Fruit fly (Drosophila melanogaster): ENCODE results near the gene CG31917.

CG31917 gene

dm6 chr2L:5054953-5055352, 44.3 kb upstream of the CG31917 start, which contains the start of the genes CG14036 and His3.3A (continued):
- TF ChIP-seq tup (GFP tag; optimal IDR thresholded peaks at IDR 0.05) (no peak), Aef1 (GFP tag; IDR thresholded peaks at IDR 0.05) (no peak), Lim3 (GFP tag; IDR thresholded peaks at IDR 0.05) (no peak), Ada2b (GFP tag; IDR thresholded peaks at IDR 0.05) (no peak), CG10959 (GFP tag; IDR thresholded peaks at IDR 0.05) (no peak), mam (GFP tag; optimal IDR thresholded peaks at IDR 0.05) (no peak), CG2712 (tag; optimal IDR thresholded peaks at IDR 0.05) (peak; percentile 46), CG6272 (GFP tag; IDR thresholded peaks at IDR 0.05) (no peak), CG6854 (GFP tag; optimal IDR thresholded peaks at IDR 0.05) (no peak), nerfin-1 (tag; optimal IDR thresholded peaks at IDR 0.05) (peak; percentile 20), zfh1 (GFP tag; IDR thresholded peaks at IDR 0.05) (no peak), CG13296 (GFP tag; optimal IDR thresholded peaks at IDR 0.05) (no peak), so (GFP tag; IDR thresholded peaks at IDR 0.05) (no peak), luna (GFP tag; optimal IDR thresholded peaks at IDR 0.05) (no peak), CG3726 (GFP tag; IDR thresholded peaks at IDR 0.05) (no peak), cato (GFP tag; optimal IDR thresholded peaks at IDR 0.05; ENCODE audit: borderline replicate concordance) (no peak), yki (optimal IDR thresholded peaks at IDR 0.05) (no peak), Ets65A (GFP tag) (peak; percentile 41), Neu2 (GFP tag; optimal IDR thresholded peaks at IDR 0.05; ENCODE audit: borderline replicate concordance) (no peak), danr (GFP tag; IDR thresholded peaks at IDR 0.05) (no peak), CG8359 (GFP tag; optimal IDR thresholded peaks at IDR 0.05; ENCODE audit: borderline replicate concordance) (no peak), fd64A (GFP tag; optimal IDR thresholded peaks at IDR 0.05) (no peak), CG7556 (GFP tag; optimal IDR thresholded peaks at IDR 0.05) (no peak), CG4328 (GFP tag; optimal IDR thresholded peaks at IDR 0.05) (no peak), CG9797 (GFP tag; optimal IDR thresholded peaks at IDR 0.05) (peak; percentile 97), CG4617 (GFP tag; optimal IDR thresholded peaks at IDR 0.05; ENCODE audit: borderline replicate concordance) (peak; percentile 43), CG32767 (GFP tag; IDR thresholded peaks at IDR 0.05) (no peak), YL-1 (GFP tag; optimal IDR thresholded peaks at IDR 0.05) (peak; percentile 63), Bgb (GFP tag; IDR thresholded peaks at IDR 0.05; ENCODE audit: partially characterized antibody) (peak; percentile 75), CG31441 (GFP tag; IDR thresholded peaks at IDR 0.05) (no peak), pros (GFP tag; optimal IDR thresholded peaks at IDR 0.05) (no peak), CG10274 (GFP tag; optimal IDR thresholded peaks at IDR 0.05) (no peak), dati (GFP tag; IDR thresholded peaks at IDR 0.05) (no peak), al (GFP tag; IDR thresholded peaks at IDR 0.05) (no peak), CG15696 (tag; optimal IDR thresholded peaks at IDR 0.05) (peak; percentile 21), CG3281 (GFP tag; optimal IDR thresholded peaks at IDR 0.05) (peak; percentile 56), CG16863 (GFP tag; optimal IDR thresholded peaks at IDR 0.05) (no peak), gcm (GFP tag; optimal IDR thresholded peaks at IDR 0.05) (no peak), CG9215 (GFP tag; IDR thresholded peaks at IDR 0.05) (no peak), CG8089 (GFP tag; optimal IDR thresholded peaks at IDR 0.05) (no peak), CG12391 (tag; optimal IDR thresholded peaks at IDR 0.05) (peak; percentile 42), chm (GFP tag; IDR thresholded peaks at IDR 0.05) (peak; percentile 27; the same call in 1 of the 2 replicates), slbo (GFP tag; IDR thresholded peaks at IDR 0.05) (no peak), BtbVII (GFP tag; optimal IDR thresholded peaks at IDR 0.05) (no peak), CG15514 (GFP tag; optimal IDR thresholded peaks at IDR 0.05) (peak; percentile 82), pan (optimal IDR thresholded peaks at IDR 0.05) (no peak), pan (GFP tag; optimal IDR thresholded peaks at IDR 0.05 in 1 of 2, IDR thresholded peaks at IDR 0.05 in 1 of 2) (peak in 1 of 2 experiments; percentile 36), fu2 (GFP tag; optimal IDR thresholded peaks at IDR 0.05) (no peak), CG8478 (optimal IDR thresholded peaks at IDR 0.05) (no peak), Taf1 (GFP tag; IDR thresholded peaks at IDR 0.05) (no peak), CG10979 (tag; optimal IDR thresholded peaks at IDR 0.05) (no peak), CG8281 (tag; optimal IDR thresholded peaks at IDR 0.05) (no peak), Mad (GFP tag; optimal IDR thresholded peaks at IDR 0.05) (no peak)

Data from whole organism, embryonic.